Fruit fly (Drosophila melanogaster): ENCODE measurements around the gene Scsalpha1.

The Scsalpha1 gene

DNA sequence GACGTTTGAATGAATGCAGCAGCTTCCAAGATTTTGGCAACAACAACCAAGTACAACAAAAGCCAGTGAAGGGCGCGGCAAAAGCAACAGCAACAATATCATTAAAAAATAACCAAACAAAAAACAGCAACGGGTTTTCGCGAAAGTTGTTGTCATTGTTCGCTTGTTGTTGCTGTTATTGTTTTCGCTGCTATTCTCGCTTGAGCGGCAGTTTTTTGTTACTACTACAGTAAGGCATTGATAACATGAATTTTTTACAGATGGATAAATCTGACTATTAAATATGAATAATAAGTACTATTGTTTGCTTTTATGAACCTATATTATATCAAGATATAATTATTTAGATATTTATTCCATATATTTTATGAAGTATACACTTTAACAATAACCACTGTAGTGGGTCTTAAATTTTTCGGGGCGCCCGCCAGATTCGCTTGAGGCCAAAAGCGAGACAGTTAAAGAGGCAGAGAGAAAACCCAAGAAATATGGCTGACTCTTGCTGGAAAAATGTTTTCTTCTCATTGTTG is 42.5 kb upstream of the Scsalpha1 start:
- TF ChIP-seq Mnt (GFP tag; optimal IDR thresholded peaks at IDR 0.05) (no peak), Clk (GFP tag; optimal IDR thresholded peaks at IDR 0.05) (no peak), ovo (GFP tag; optimal IDR thresholded peaks at IDR 0.05) (peak; percentile 3), Crg-1 (GFP tag; optimal IDR thresholded peaks at IDR 0.05) (no peak), CG14711 (tag; optimal IDR thresholded peaks at IDR 0.05) (peak; percentile 64), CG1620 (GFP tag; optimal IDR thresholded peaks at IDR 0.05) (no peak), CG7101 (tag; optimal IDR thresholded peaks at IDR 0.05) (peak; percentile 84), cic (GFP tag; optimal IDR thresholded peaks at IDR 0.05) (peak; percentile 3), CG11617 (GFP tag; optimal IDR thresholded peaks at IDR 0.05) (peak; percentile 8), CG33017 (tag; optimal IDR thresholded peaks at IDR 0.05) (peak; percentile 77), pad (GFP tag; optimal IDR thresholded peaks at IDR 0.05) (peak; percentile 26), tj (GFP tag; optimal IDR thresholded peaks at IDR 0.05) (peak; percentile 89), CG12768 (GFP tag; optimal IDR thresholded peaks at IDR 0.05) (no peak), bab1 (GFP tag; optimal IDR thresholded peaks at IDR 0.05) (peak; percentile 91), cnc (optimal IDR thresholded peaks at IDR 0.05) (no peak)

DNA sequence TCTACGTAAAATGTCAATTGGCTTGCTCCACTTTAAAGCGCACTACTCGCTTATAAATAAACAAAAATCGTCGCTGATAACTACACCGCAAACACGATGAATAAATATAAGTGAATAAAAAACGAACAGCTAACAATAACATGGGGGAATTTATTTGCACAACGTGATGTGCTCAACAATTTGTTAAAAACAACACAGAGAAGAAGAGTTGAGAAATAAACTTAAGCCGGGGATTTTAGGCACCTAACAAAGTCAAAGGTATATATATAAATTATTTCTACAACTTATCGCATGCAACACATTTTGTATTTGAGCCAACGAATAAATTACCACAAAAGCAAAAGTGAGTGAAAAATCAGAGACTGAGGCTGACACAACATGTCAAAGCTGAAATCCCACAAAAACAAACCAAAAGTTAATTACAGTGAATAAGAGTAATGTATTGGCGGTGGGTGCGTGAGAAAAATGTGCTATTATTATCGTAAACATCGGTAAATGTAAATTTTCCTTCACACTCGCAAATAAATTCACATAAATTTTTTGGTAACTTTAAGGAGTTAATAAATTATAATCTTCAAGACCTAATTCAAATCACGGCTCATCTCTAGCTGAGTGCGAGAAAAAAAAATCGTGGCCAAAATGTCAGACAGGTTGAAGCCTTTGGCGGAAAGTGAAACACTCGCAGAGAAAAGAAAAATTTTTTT is 41.6 kb upstream of the Scsalpha1 start:
- TF ChIP-seq pad (GFP tag; optimal IDR thresholded peaks at IDR 0.05), result peak; percentile 18
- TF ChIP-seq CG5204 (GFP tag; optimal IDR thresholded peaks at IDR 0.05), result no peak
- TF ChIP-seq CG33017 (tag; optimal IDR thresholded peaks at IDR 0.05), result no peak
- no peak for TF ChIP-seq CG11617 (GFP tag; optimal IDR thresholded peaks at IDR 0.05)
- no peak for TF ChIP-seq Mnt (GFP tag; optimal IDR thresholded peaks at IDR 0.05)
- no peak for TF ChIP-seq toe (GFP tag; optimal IDR thresholded peaks at IDR 0.05)
- no peak for TF ChIP-seq cnc (optimal IDR thresholded peaks at IDR 0.05)
- peak; percentile 85 for TF ChIP-seq kay (GFP tag; ENCODE audit: borderline replicate concordance)
- TF ChIP-seq Hr96 (GFP tag; optimal IDR thresholded peaks at IDR 0.05), result peak; percentile 42
- TF ChIP-seq CG14711 (tag; optimal IDR thresholded peaks at IDR 0.05), result peak; percentile 9
- no peak for TF ChIP-seq CG1620 (GFP tag; optimal IDR thresholded peaks at IDR 0.05)
- TF ChIP-seq Crg-1 (GFP tag; optimal IDR thresholded peaks at IDR 0.05), result no peak
- TF ChIP-seq cic (GFP tag; optimal IDR thresholded peaks at IDR 0.05), result peak; percentile 58
- no peak for TF ChIP-seq ovo (GFP tag; optimal IDR thresholded peaks at IDR 0.05)
- peak; percentile 64 for TF ChIP-seq CG7045 (GFP tag; optimal IDR thresholded peaks at IDR 0.05)
- TF ChIP-seq CG7101 (tag; optimal IDR thresholded peaks at IDR 0.05), result no peak
- no peak for TF ChIP-seq bab1 (GFP tag; optimal IDR thresholded peaks at IDR 0.05)
- no peak for TF ChIP-seq tj (GFP tag; optimal IDR thresholded peaks at IDR 0.05)
- TF ChIP-seq Clk (GFP tag; optimal IDR thresholded peaks at IDR 0.05), result no peak
- TF ChIP-seq CG12768 (GFP tag; optimal IDR thresholded peaks at IDR 0.05), result peak; percentile 59

DNA sequence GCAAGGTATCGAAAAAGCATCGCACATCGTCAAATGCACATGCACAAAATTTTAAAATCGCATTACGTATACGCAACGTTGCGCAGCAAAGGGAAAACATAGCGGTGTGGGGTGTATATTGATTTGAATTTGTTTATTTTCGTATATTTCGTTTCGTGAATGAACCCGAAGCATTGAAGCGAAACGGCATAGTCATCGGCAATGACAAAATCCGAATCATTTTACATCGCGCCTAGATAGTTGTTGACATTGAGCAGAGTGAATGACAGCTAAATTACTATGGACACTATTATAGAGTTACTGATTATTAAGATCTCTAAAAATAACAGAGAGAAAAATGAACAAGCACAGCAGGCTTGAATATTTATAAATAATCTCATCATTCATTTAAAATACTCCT is 40.7 kb upstream of the Scsalpha1 start:
- TF ChIP-seq CG14711 (tag; optimal IDR thresholded peaks at IDR 0.05) (no peak), cnc (optimal IDR thresholded peaks at IDR 0.05) (peak in 1 of 2 experiments; percentile 56), cic (GFP tag; optimal IDR thresholded peaks at IDR 0.05) (peak; percentile 26), tj (GFP tag; optimal IDR thresholded peaks at IDR 0.05) (no peak)

DNA sequence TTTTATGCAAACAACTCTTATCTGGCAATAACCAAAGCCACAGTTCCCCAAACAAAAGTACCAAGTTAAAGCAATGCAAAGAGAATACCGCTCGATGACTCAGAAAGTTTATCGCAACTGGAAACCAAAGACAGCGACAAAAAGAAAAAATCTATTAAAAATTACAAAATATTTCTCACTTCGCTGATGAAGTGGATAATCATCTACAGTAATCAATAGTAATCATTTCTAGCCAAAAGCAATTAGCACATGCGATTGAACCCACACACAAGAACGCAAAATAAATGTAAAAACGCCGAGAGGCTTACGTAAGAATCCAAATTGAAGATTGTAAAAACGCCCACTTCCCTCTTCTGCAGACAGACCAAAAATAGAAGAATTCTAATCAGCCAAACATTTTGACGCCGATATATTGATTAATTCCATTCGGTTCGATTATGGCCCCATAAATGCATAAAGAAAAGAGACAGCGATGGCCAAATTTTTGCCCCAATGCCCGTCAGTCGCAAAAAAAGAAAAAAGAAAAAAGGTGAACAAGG is 37.4 kb upstream of the Scsalpha1 start:
- TF ChIP-seq Clk (GFP tag; optimal IDR thresholded peaks at IDR 0.05) (no peak), CG7101 (tag; optimal IDR thresholded peaks at IDR 0.05) (no peak), CG14711 (tag; optimal IDR thresholded peaks at IDR 0.05) (no peak), CG5204 (GFP tag; optimal IDR thresholded peaks at IDR 0.05) (no peak), CG12768 (GFP tag; optimal IDR thresholded peaks at IDR 0.05) (no peak), Crg-1 (GFP tag; optimal IDR thresholded peaks at IDR 0.05) (no peak), kay (GFP tag; ENCODE audit: borderline replicate concordance) (no peak)

DNA sequence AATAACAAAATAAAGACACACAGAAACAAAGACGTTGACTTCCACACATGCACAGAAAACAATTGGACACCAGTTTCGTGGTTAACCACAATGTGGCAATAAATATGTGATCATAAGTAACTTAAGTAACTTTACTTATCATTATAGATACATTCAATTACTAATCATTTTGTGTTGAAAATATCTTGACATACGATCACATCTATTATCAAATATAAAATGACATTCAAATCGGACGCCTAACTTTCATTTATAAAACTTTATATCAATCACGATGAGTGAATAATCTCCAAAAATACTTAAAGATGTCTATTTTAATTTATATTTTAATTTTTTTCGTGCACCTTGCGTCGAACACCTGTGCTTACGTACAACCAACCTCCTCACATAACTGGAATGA is 35.5 kb upstream of the Scsalpha1 start:
- TF ChIP-seq pad (GFP tag; optimal IDR thresholded peaks at IDR 0.05) (no peak), CG5204 (GFP tag; optimal IDR thresholded peaks at IDR 0.05) (no peak), kay (GFP tag; ENCODE audit: borderline replicate concordance) (no peak), cic (GFP tag; optimal IDR thresholded peaks at IDR 0.05) (no peak), Mnt (GFP tag; optimal IDR thresholded peaks at IDR 0.05) (no peak), CG7045 (GFP tag; optimal IDR thresholded peaks at IDR 0.05) (no peak), CG33017 (tag; optimal IDR thresholded peaks at IDR 0.05) (no peak), CG12768 (GFP tag; optimal IDR thresholded peaks at IDR 0.05) (no peak), cnc (optimal IDR thresholded peaks at IDR 0.05) (no peak), toe (GFP tag; optimal IDR thresholded peaks at IDR 0.05) (no peak), Crg-1 (GFP tag; optimal IDR thresholded peaks at IDR 0.05) (no peak), tj (GFP tag; optimal IDR thresholded peaks at IDR 0.05) (no peak), ovo (GFP tag; optimal IDR thresholded peaks at IDR 0.05) (no peak), Hr96 (GFP tag; optimal IDR thresholded peaks at IDR 0.05) (no peak), CG14711 (tag; optimal IDR thresholded peaks at IDR 0.05) (no peak), CG1620 (GFP tag; optimal IDR thresholded peaks at IDR 0.05) (no peak), Clk (GFP tag; optimal IDR thresholded peaks at IDR 0.05) (no peak)

DNA sequence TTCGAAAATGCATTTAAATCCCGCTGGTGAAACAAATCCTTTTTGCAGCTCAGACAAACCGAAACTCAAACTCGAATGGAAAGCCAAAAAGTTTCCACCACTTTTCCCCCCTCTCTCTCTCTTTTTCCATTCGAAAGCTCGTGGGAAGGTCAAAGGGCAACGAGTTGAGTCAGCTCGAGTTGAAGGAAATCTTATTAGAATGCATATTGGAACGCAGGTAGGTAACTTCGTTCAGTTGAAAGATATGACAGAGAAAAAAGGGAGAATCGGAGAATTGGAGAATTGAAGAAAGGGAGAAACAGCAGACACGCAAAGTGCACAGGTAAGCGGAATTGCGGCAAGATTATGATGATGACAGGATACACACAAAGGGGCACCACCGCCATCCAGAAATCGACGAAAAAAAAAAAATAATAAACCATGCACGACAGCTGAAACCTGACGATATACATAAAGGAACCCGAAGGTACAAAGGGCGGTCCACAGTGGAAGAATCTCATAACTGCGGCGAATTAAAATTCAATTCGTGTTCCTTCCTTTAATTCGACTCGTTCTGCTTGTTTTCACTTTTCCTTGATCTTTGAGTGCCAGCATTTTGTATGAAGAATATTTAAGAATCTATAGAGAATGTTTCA is 31.3 kb upstream of the Scsalpha1 start:
- TF ChIP-seq CG5204 (GFP tag; optimal IDR thresholded peaks at IDR 0.05) (no peak), tj (GFP tag; optimal IDR thresholded peaks at IDR 0.05) (peak; percentile 28)
